Fruit fly (Drosophila melanogaster) whole organism: ENCODE results near the gene lectin-21Cb.

Experiments
- CG8478 ChIP-seq: fragments of >200 bp; optimal IDR thresholded peaks from 2 replicates; lab custom pipeline; 2018; ENCODE audit warnings: inconsistent platforms
- pan ChIP-seq: fragments of >200 bp; optimal IDR thresholded peaks from 2 replicates; lab custom pipeline; 2017
- psq ChIP-seq: fragments of >200 bp; optimal IDR thresholded peaks from 2 replicates; lab custom pipeline; 2017
- usp ChIP-seq: fragments of >200 bp; optimal IDR thresholded peaks from 2 replicates; lab custom pipeline; 2017; ENCODE audit warnings: missing biosample characterization, missing genetic modification characterization, mixed read lengths

dm6 chr2L:660979-661378 is 40.0 kb upstream of the lectin-21Cb start:
- TF ChIP-seq psq (lab: Kevin White, UChicago) = no peak
- no peak for TF ChIP-seq CG8478 (lab: Kevin White, UChicago)
- no peak for TF ChIP-seq pan (lab: Kevin White, UChicago)
- no peak for TF ChIP-seq usp (GFP tag; lab: Kevin White, UChicago)
